Fruit fly (Drosophila melanogaster) whole organism, embryonic: ENCODE measurements around the gene da.

Experiments
- Blimp-1 ChIP-seq: fragments of 200-800 bp; sonication (Bioruptor generic); optimal IDR thresholded peaks from 3 replicates; lab custom pipeline; 2018; ENCODE audit warnings: missing biosample characterization, missing genetic modification characterization, mild to moderate bottlenecking, moderate library complexity, missing genetic modification reagents
- C15 ChIP-seq: fragments of 200-800 bp; sonication (Bioruptor generic); IDR thresholded peaks from 3 replicates; pipeline ENCODE4 v1.3.6; 2022; ENCODE audit warnings: missing biosample characterization, missing genetic modification characterization
- CG10147 ChIP-seq: fragments of 200-800 bp; sonication (Bioruptor generic); optimal IDR thresholded peaks from 2 replicates; lab custom pipeline; 2019; ENCODE audit warnings: missing biosample characterization, mild to moderate bottlenecking, missing genetic modification characterization, moderate library complexity
- CG1024 ChIP-seq: fragments of 200-800 bp; sonication (Bioruptor generic); IDR thresholded peaks from 2 replicates; pipeline ENCODE4 v1.3.6; 2022; ENCODE audit warnings: missing biosample characterization, missing genetic modification characterization
- CG10462 ChIP-seq: fragments of 200-800 bp; sonication (Bioruptor generic); optimal IDR thresholded peaks from 2 replicates; lab custom pipeline; 2016; ENCODE audit warnings: missing biosample characterization, missing genetic modification characterization
- CG11247 ChIP-seq: fragments of 200-800 bp; sonication (Bioruptor generic); IDR thresholded peaks from 2 replicates; pipeline ENCODE4 v1.3.6; 2022; ENCODE audit warnings: missing biosample characterization, missing genetic modification characterization
- CG11560 ChIP-seq: fragments of 200-800 bp; sonication (Bioruptor generic); IDR thresholded peaks from 3 replicates; pipeline ENCODE4 v1.3.6; 2022; ENCODE audit warnings: missing biosample characterization, missing genetic modification characterization
- CG12155 ChIP-seq: fragments of 200-800 bp; sonication (Bioruptor generic); optimal IDR thresholded peaks from 3 replicates; lab custom pipeline; 2016; ENCODE audit warnings: missing biosample characterization, missing genetic modification characterization
- CG13624 ChIP-seq: fragments of 200-800 bp; sonication (Bioruptor generic); optimal IDR thresholded peaks from 2 replicates; lab custom pipeline; 2016; ENCODE audit warnings: missing biosample characterization, missing genetic modification characterization
- CG14014 ChIP-seq: fragments of 200-800 bp; sonication (Bioruptor generic); IDR thresholded peaks from 2 replicates; pipeline ENCODE4 v1.3.6; 2022; ENCODE audit warnings: missing biosample characterization, missing genetic modification characterization
- CG15479 ChIP-seq: fragments of 200-800 bp; sonication (Bioruptor generic); optimal IDR thresholded peaks from 3 replicates; lab custom pipeline; 2019; ENCODE audit warnings: missing biosample characterization, mild to moderate bottlenecking, missing genetic modification characterization, moderate library complexity
- CG17385 ChIP-seq: fragments of 200-800 bp; sonication (Bioruptor generic); optimal IDR thresholded peaks from 3 replicates; lab custom pipeline; 2018; ENCODE audit warnings: missing biosample characterization, mild to moderate bottlenecking, missing genetic modification characterization
- CG17829 ChIP-seq: fragments of 200-800 bp; optimal IDR thresholded peaks from 2 replicates; lab custom pipeline; 2019; ENCODE audit warnings: missing biosample characterization, mild to moderate bottlenecking, missing genetic modification characterization, moderate library complexity
- CG1832 ChIP-seq: fragments of 200-800 bp; sonication (Bioruptor generic); optimal IDR thresholded peaks from 2 replicates; lab custom pipeline; 2017; ENCODE audit warnings: missing biosample characterization, mild to moderate bottlenecking, missing genetic modification characterization, inconsistent platforms
- CG33557 ChIP-seq: fragments of 200-800 bp; sonication (Bioruptor generic); optimal IDR thresholded peaks from 2 replicates; lab custom pipeline; 2019; ENCODE audit warnings: missing biosample characterization, mild to moderate bottlenecking, missing genetic modification characterization, moderate library complexity
- CG3407 ChIP-seq: fragments of 200-800 bp; sonication (Bioruptor generic); optimal IDR thresholded peaks from 2 replicates; lab custom pipeline; 2018; ENCODE audit warnings: missing biosample characterization, mild to moderate bottlenecking, missing genetic modification characterization
- CG3847 ChIP-seq: fragments of 200-800 bp; sonication (Bioruptor generic); IDR thresholded peaks from 2 replicates; pipeline ENCODE4 v1.3.6; 2022; ENCODE audit warnings: missing biosample characterization, missing genetic modification characterization
- CG42726 ChIP-seq: fragments of 200-800 bp; sonication (Bioruptor generic); IDR thresholded peaks from 2 replicates; pipeline ENCODE4 v1.3.6; 2022; ENCODE audit warnings: missing biosample characterization, missing genetic modification characterization; ENCODE audit not compliant: partially characterized antibody
- CG4424 ChIP-seq: fragments of 200-800 bp; sonication (Bioruptor generic); optimal IDR thresholded peaks from 3 replicates; lab custom pipeline; 2016; ENCODE audit warnings: missing biosample characterization, missing genetic modification characterization
- CG4820 ChIP-seq: fragments of 200-800 bp; sonication (Bioruptor generic); optimal IDR thresholded peaks from 3 replicates; lab custom pipeline; 2016; ENCODE audit warnings: missing biosample characterization, missing genetic modification characterization
- CG5180 ChIP-seq: fragments of 200-800 bp; sonication (Bioruptor generic); optimal IDR thresholded peaks from 3 replicates; lab custom pipeline; 2017; ENCODE audit warnings: missing biosample characterization, missing genetic modification characterization, mild to moderate bottlenecking, moderate library complexity, missing genetic modification reagents
- CG6765 ChIP-seq: fragments of 200-800 bp; sonication (Bioruptor generic); optimal IDR thresholded peaks from 3 replicates; lab custom pipeline; 2017; ENCODE audit warnings: missing biosample characterization, mild to moderate bottlenecking, missing genetic modification characterization
- CG7357 ChIP-seq: fragments of 200-800 bp; sonication (Bioruptor generic); IDR thresholded peaks from 3 replicates; pipeline ENCODE4 v1.3.6; 2022; ENCODE audit warnings: missing biosample characterization, missing genetic modification characterization
- CG9437 ChIP-seq: fragments of 200-800 bp; sonication (Bioruptor generic); optimal IDR thresholded peaks from 2 replicates; lab custom pipeline; 2018; ENCODE audit warnings: missing biosample characterization, mild to moderate bottlenecking, missing genetic modification characterization
- GATAe ChIP-seq: fragments of 200-800 bp; sonication (Bioruptor generic); conservative IDR thresholded peaks from 2 replicates; pipeline ENCODE4 v1.3.6; 2022; ENCODE audit warnings: missing biosample characterization, missing genetic modification characterization
- Hey ChIP-seq: fragments of 200-800 bp; sonication (Bioruptor generic); optimal IDR thresholded peaks from 3 replicates; lab custom pipeline; 2018; ENCODE audit warnings: missing biosample characterization, mild to moderate bottlenecking, missing genetic modification characterization
- Hmx ChIP-seq: fragments of 200-800 bp; sonication (Bioruptor generic); optimal IDR thresholded peaks from 2 replicates; lab custom pipeline; 2016; ENCODE audit warnings: missing biosample characterization, missing genetic modification characterization
- Hr3 ChIP-seq: fragments of 200-800 bp; sonication (Bioruptor generic); optimal IDR thresholded peaks from 3 replicates; lab custom pipeline; 2016; ENCODE audit warnings: missing biosample characterization, missing genetic modification characterization
- Hr51 ChIP-seq, 2 experiments: fragments of 200-800 bp; sonication (Bioruptor generic); optimal IDR thresholded peaks; 2 replicates in 1 of 2; 3 replicates in 1 of 2; lab custom pipeline; 2016 to 2018; ENCODE audit warnings: missing biosample characterization in 2 of 2, missing genetic modification characterization in 2 of 2, mild to moderate bottlenecking in 1 of 2, moderate library complexity in 1 of 2
- Poxn ChIP-seq: fragments of 200-800 bp; sonication (Bioruptor generic); IDR thresholded peaks from 2 replicates; pipeline ENCODE4 v1.3.6; 2022; ENCODE audit warnings: missing biosample characterization, missing genetic modification characterization
- Taf1 ChIP-seq: fragments of 200-800 bp; sonication (Bioruptor generic); IDR thresholded peaks from 2 replicates; pipeline ENCODE4 v1.3.6; 2022; ENCODE audit warnings: missing biosample characterization, missing genetic modification characterization
- Usf ChIP-seq: fragments of 200-800 bp; sonication (Bioruptor generic); optimal IDR thresholded peaks from 2 replicates; lab custom pipeline; 2017; ENCODE audit warnings: missing genotype, missing biosample characterization, missing genetic modification characterization
- bcd ChIP-seq: fragments of 200-800 bp; sonication (Bioruptor generic); optimal IDR thresholded peaks from 2 replicates; lab custom pipeline; 2017; ENCODE audit warnings: missing biosample characterization, mild to moderate bottlenecking, missing genetic modification characterization
- br ChIP-seq: fragments of >200 bp; optimal IDR thresholded peaks from 2 replicates; lab custom pipeline; 2017
- btn ChIP-seq: fragments of 200-800 bp; sonication (Bioruptor generic); optimal IDR thresholded peaks from 2 replicates; lab custom pipeline; 2016; ENCODE audit warnings: missing biosample characterization, missing genetic modification characterization
- dmrt11E ChIP-seq: fragments of 200-800 bp; sonication (Bioruptor generic); optimal IDR thresholded peaks from 3 replicates; lab custom pipeline; 2018; ENCODE audit warnings: missing biosample characterization, mild to moderate bottlenecking, missing genetic modification characterization, moderate library complexity
- eyg ChIP-seq: fragments of 200-800 bp; sonication (Bioruptor generic); optimal IDR thresholded peaks from 3 replicates; lab custom pipeline; 2016; ENCODE audit warnings: missing biosample characterization, missing genetic modification characterization
- fd3F ChIP-seq: fragments of 200-800 bp; sonication (Bioruptor generic); optimal IDR thresholded peaks from 2 replicates; lab custom pipeline; 2018; ENCODE audit warnings: missing biosample characterization, mild to moderate bottlenecking, missing genetic modification characterization, moderate library complexity
- fd96Cb ChIP-seq: fragments of 200-800 bp; sonication (Bioruptor generic); optimal IDR thresholded peaks from 2 replicates; lab custom pipeline; 2018; ENCODE audit warnings: missing biosample characterization, mild to moderate bottlenecking, missing genetic modification characterization, moderate library complexity
- fru ChIP-seq: fragments of >200 bp; optimal IDR thresholded peaks from 2 replicates; lab custom pipeline; 2017
- gcm ChIP-seq: fragments of 200-800 bp; sonication (Bioruptor generic); optimal IDR thresholded peaks from 2 replicates; lab custom pipeline; 2019; ENCODE audit warnings: missing biosample characterization, mild to moderate bottlenecking, missing genetic modification characterization, moderate library complexity
- gt ChIP-seq: fragments of 200-800 bp; sonication (Bioruptor generic); IDR thresholded peaks from 2 replicates; pipeline ENCODE4 v1.3.6; 2022; ENCODE audit warnings: missing biosample characterization, missing genetic modification characterization
- h ChIP-seq: fragments of >200 bp; optimal IDR thresholded peaks from 2 replicates; lab custom pipeline; 2017
- mld ChIP-seq: fragments of 200-800 bp; sonication (Bioruptor generic); IDR thresholded peaks from 3 replicates; pipeline ENCODE4 v1.3.6; 2022; ENCODE audit warnings: missing biosample characterization, missing genetic modification characterization; ENCODE audit not compliant: partially characterized antibody
- pnt ChIP-seq: fragments of 200-800 bp; sonication (Bioruptor generic); optimal IDR thresholded peaks from 3 replicates; lab custom pipeline; 2016; ENCODE audit warnings: missing biosample characterization, missing genetic modification characterization
- run ChIP-seq: fragments of 200-800 bp; sonication (Bioruptor generic); optimal IDR thresholded peaks from 3 replicates; lab custom pipeline; 2018; ENCODE audit warnings: missing biosample characterization, mild to moderate bottlenecking, missing genetic modification characterization
- seq ChIP-seq: fragments of 200-800 bp; sonication (Bioruptor generic); IDR thresholded peaks from 2 replicates; pipeline ENCODE4 v1.3.6; 2022; ENCODE audit warnings: missing biosample characterization, missing genetic modification characterization
- sisA ChIP-seq: fragments of 200-800 bp; sonication (Bioruptor generic); IDR thresholded peaks from 2 replicates; pipeline ENCODE4 v1.3.6; 2022; ENCODE audit warnings: missing biosample characterization, missing genetic modification characterization
- slou ChIP-seq: fragments of 200-800 bp; sonication (Bioruptor generic); optimal IDR thresholded peaks from 3 replicates; lab custom pipeline; 2016; ENCODE audit warnings: missing biosample characterization, missing genetic modification characterization
- sqz ChIP-seq: fragments of 200-800 bp; sonication (Bioruptor generic); optimal IDR thresholded peaks from 3 replicates; lab custom pipeline; 2018; ENCODE audit warnings: missing biosample characterization, mild to moderate bottlenecking, missing genetic modification characterization
- vnd ChIP-seq: fragments of 200-800 bp; sonication (Bioruptor generic); IDR thresholded peaks from 3 replicates; pipeline ENCODE4 v1.3.6; 2022; ENCODE audit warnings: missing biosample characterization, missing genetic modification characterization; ENCODE audit not compliant: partially characterized antibody
- wek ChIP-seq: fragments of 200-800 bp; sonication (Bioruptor generic); optimal IDR thresholded peaks from 3 replicates; lab custom pipeline; 2018; ENCODE audit warnings: missing biosample characterization, mild to moderate bottlenecking, missing genetic modification characterization, moderate library complexity
- wor ChIP-seq: fragments of 200-800 bp; sonication (Bioruptor generic); IDR thresholded peaks from 2 replicates; pipeline ENCODE4 v1.3.6; 2022; ENCODE audit warnings: missing biosample characterization, missing genetic modification characterization

da gene

dm6 chr2L:10342471-10342870 is 45.4 kb upstream of the da start, which contains the start of gene Sps2 (continued):
- no peak for TF ChIP-seq Hey (tag; lab: Kevin White, UChicago)
- no peak for TF ChIP-seq CG11247
- no peak for TF ChIP-seq CG12155 (GFP tag; lab: Kevin White, UChicago)
- TF ChIP-seq C15 (GFP tag; lab: Robert Waterston, UW) = no peak
- no peak for TF ChIP-seq vnd (GFP tag; lab: Robert Waterston, UW)
- TF ChIP-seq gt (GFP tag; lab: Robert Waterston, UW) = no peak
- no peak for TF ChIP-seq fru (lab: Kevin White, UChicago)
- no peak for TF ChIP-seq br (lab: Kevin White, UChicago)
- TF ChIP-seq CG6765 (GFP tag; lab: Kevin White, UChicago) = no peak
- no peak for TF ChIP-seq CG15479 (GFP tag; lab: Kevin White, UChicago)
- TF ChIP-seq CG3407 = no peak
- TF ChIP-seq gcm (GFP tag; lab: Kevin White, UChicago) = no peak
- TF ChIP-seq CG14014 (GFP tag; lab: Robert Waterston, UW) = no peak
- no peak for TF ChIP-seq CG5180 (GFP tag; lab: Kevin White, UChicago)
- TF ChIP-seq Usf (GFP tag; lab: Kevin White, UChicago) = no peak
- TF ChIP-seq h = no peak
- TF ChIP-seq mld (GFP tag; lab: Robert Waterston, UW) = no peak
- no peak for TF ChIP-seq wor (GFP tag; lab: Robert Waterston, UW)
- TF ChIP-seq Hr3 (GFP tag; lab: Kevin White, UChicago) = no peak
- TF ChIP-seq CG10462 (GFP tag; lab: Kevin White, UChicago) = no peak
- no peak for TF ChIP-seq run (tag; lab: Kevin White, UChicago)
- TF ChIP-seq CG4820 (GFP tag; lab: Kevin White, UChicago) = no peak
- no peak for TF ChIP-seq CG9437 (GFP tag; lab: Kevin White, UChicago)
- peak; percentile 20; the same call in 1 of the 2 replicates for TF ChIP-seq CG42726 (GFP tag; lab: Robert Waterston, UW)
- TF ChIP-seq CG17829 = peak; percentile 42
- no peak for TF ChIP-seq slou
- peak; percentile 30 for TF ChIP-seq CG13624 (GFP tag; lab: Kevin White, UChicago)
- no peak for TF ChIP-seq Blimp-1 (GFP tag; lab: Kevin White, UChicago)
- no peak for TF ChIP-seq CG1832 (GFP tag; lab: Kevin White, UChicago)
- no peak for TF ChIP-seq CG33557 (GFP tag; lab: Kevin White, UChicago)
- TF ChIP-seq sisA (GFP tag; lab: Robert Waterston, UW) = no peak
- TF ChIP-seq CG17385 (GFP tag; lab: Kevin White, UChicago) = no peak
- no peak for TF ChIP-seq seq
- no peak for TF ChIP-seq Poxn (GFP tag; lab: Robert Waterston, UW)
- TF ChIP-seq Hmx (GFP tag; lab: Kevin White, UChicago) = no peak
- no peak for TF ChIP-seq CG11560 (tag; lab: Robert Waterston, UW)
- TF ChIP-seq GATAe = peak; percentile 27; the same call in 1 of the 2 replicates
- TF ChIP-seq pnt = no peak
- no peak for TF ChIP-seq sqz (GFP tag; lab: Kevin White, UChicago)
- TF ChIP-seq eyg = no peak
- no peak for TF ChIP-seq fd3F (GFP tag; lab: Kevin White, UChicago)
- TF ChIP-seq fd96Cb (tag; lab: Kevin White, UChicago) = no peak
- peak; percentile 4 for TF ChIP-seq wek (GFP tag; lab: Kevin White, UChicago)
- TF ChIP-seq CG3847 (GFP tag; lab: Robert Waterston, UW) = no peak
- TF ChIP-seq btn (GFP tag; lab: Kevin White, UChicago) = no peak
- no peak for TF ChIP-seq CG4424 (GFP tag; lab: Kevin White, UChicago)
- no peak for TF ChIP-seq Hr51 (GFP tag; optimal IDR thresholded peaks at IDR 0.05; lab: Kevin White, UChicago)
- no peak for TF ChIP-seq CG1024 (GFP tag; lab: Robert Waterston, UW)
- TF ChIP-seq dmrt11E (tag; lab: Kevin White, UChicago) = no peak
- TF ChIP-seq CG10147 (GFP tag; lab: Kevin White, UChicago) = no peak
- no peak for TF ChIP-seq CG7357 (GFP tag; lab: Robert Waterston, UW)
- TF ChIP-seq bcd (GFP tag; lab: Kevin White, UChicago) = no peak
- no peak for TF ChIP-seq Taf1 (GFP tag; lab: Robert Waterston, UW)
